Fruit fly (Drosophila melanogaster): ENCODE measurements around the gene CG14260.
A peak's percentile ranks its signal among the peaks of the same experiment; 100 is the strongest.

CG14260 gene

dm6 chr3R:27253136-27253920, 11.9 kb upstream of the CG14260 start, which contains the start of gene pll (continued):
- TF ChIP-seq trh (GFP tag; optimal IDR thresholded peaks at IDR 0.05) (peak; percentile 22), pzg (GFP tag; optimal IDR thresholded peaks at IDR 0.05) (peak; percentile 93), CG33557 (GFP tag; optimal IDR thresholded peaks at IDR 0.05) (peak; percentile 40), CG13287 (GFP tag; IDR thresholded peaks at IDR 0.05; ENCODE audit: partially characterized antibody) (peak; percentile 69), slp2 (GFP tag; optimal IDR thresholded peaks at IDR 0.05) (peak; percentile 28), Xrp1 (GFP tag; IDR thresholded peaks at IDR 0.05) (peak; percentile 91), Lim3 (GFP tag; IDR thresholded peaks at IDR 0.05) (0 out of 2 replicates have a peak, but pooled peaks have one; percentile 7), D (optimal IDR thresholded peaks at IDR 0.05) (peak; percentile 18), D (GFP tag; optimal IDR thresholded peaks at IDR 0.05) (peak; percentile 46), fd102C (GFP tag; optimal IDR thresholded peaks at IDR 0.05) (no peak), z (GFP tag; IDR thresholded peaks at IDR 0.05) (no peak), prd (optimal IDR thresholded peaks at IDR 0.05) (no peak), prd (GFP tag; IDR thresholded peaks at IDR 0.05) (peak; percentile 91), CG7745 (tag; optimal IDR thresholded peaks at IDR 0.05) (no peak), CG18619 (GFP tag; optimal IDR thresholded peaks at IDR 0.05) (peak; percentile 68), CG4707 (GFP tag; optimal IDR thresholded peaks at IDR 0.05) (no peak), D19B (GFP tag; optimal IDR thresholded peaks at IDR 0.05) (no peak), CG30431 (GFP tag; optimal IDR thresholded peaks at IDR 0.05) (peak; percentile 48), CTCF (GFP tag; optimal IDR thresholded peaks at IDR 0.05) (no peak), Eip74EF (GFP tag; optimal IDR thresholded peaks at IDR 0.05) (no peak), Optix (GFP tag; IDR thresholded peaks at IDR 0.05) (0 out of 3 replicates have a peak, but pooled peaks have one; percentile 41), tin (GFP tag; optimal IDR thresholded peaks at IDR 0.05) (peak; percentile 79), H2.0 (GFP tag; IDR thresholded peaks at IDR 0.05) (peak; percentile 84), sna (GFP tag; IDR thresholded peaks at IDR 0.05; ENCODE audit: partially characterized antibody) (no peak), ATbp (GFP tag; optimal IDR thresholded peaks at IDR 0.05) (no peak), twi (tag; optimal IDR thresholded peaks at IDR 0.05) (peak; percentile 42), CG17385 (GFP tag; optimal IDR thresholded peaks at IDR 0.05) (no peak), CG12744 (GFP tag; optimal IDR thresholded peaks at IDR 0.05) (peak; percentile 77), CG12299 (tag; optimal IDR thresholded peaks at IDR 0.05) (peak; percentile 77), CG1233 (GFP tag; optimal IDR thresholded peaks at IDR 0.05) (peak; percentile 72), Trl (optimal IDR thresholded peaks at IDR 0.05) (no peak), Trl (GFP tag; optimal IDR thresholded peaks at IDR 0.05) (peak; percentile 68), CG1024 (GFP tag; IDR thresholded peaks at IDR 0.05) (peak; percentile 84), CG12104 (GFP tag; optimal IDR thresholded peaks at IDR 0.05) (peak; percentile 31), CG18262 (tag; optimal IDR thresholded peaks at IDR 0.05) (peak; percentile 74), CG6854 (GFP tag; optimal IDR thresholded peaks at IDR 0.05) (no peak), org-1 (GFP tag; optimal IDR thresholded peaks at IDR 0.05) (peak; percentile 17), CG12155 (GFP tag; optimal IDR thresholded peaks at IDR 0.05) (peak; percentile 83), Gug (GFP tag; IDR thresholded peaks at IDR 0.05) (peak; percentile 88), CG9876 (GFP tag; optimal IDR thresholded peaks at IDR 0.05) (peak; percentile 41), CG18011 (GFP tag; optimal IDR thresholded peaks at IDR 0.05) (peak; percentile 48), CG31365 (tag; optimal IDR thresholded peaks at IDR 0.05) (no peak), en (GFP tag; optimal IDR thresholded peaks at IDR 0.05) (peak; percentile 22), emc (GFP tag; optimal IDR thresholded peaks at IDR 0.05) (peak; percentile 55), Stat92E (GFP tag; optimal IDR thresholded peaks at IDR 0.05) (peak in 1 of 3 experiments; percentile 64), CG4404 (GFP tag; IDR thresholded peaks at IDR 0.05) (peak; percentile 81), maf-S (GFP tag; optimal IDR thresholded peaks at IDR 0.05) (peak; percentile 74), CG12942 (GFP tag; optimal IDR thresholded peaks at IDR 0.05) (peak; percentile 82), HLH3B (GFP tag; IDR thresholded peaks at IDR 0.05) (peak; percentile 89), NK7.1 (GFP tag; optimal IDR thresholded peaks at IDR 0.05) (no peak), br (optimal IDR thresholded peaks at IDR 0.05) (no peak)
